Worm (Caenorhabditis elegans) whole organism, L4 larva: ENCODE results near the gene F47B7.4.
A peak's percentile ranks its signal among the peaks of the same experiment; 100 is the strongest.

ENCODE experiments used
- D1046.2 ChIP-seq: fragments of 200-800 bp; sonication (Bioruptor generic); IDR thresholded peaks from 2 replicates; pipeline ENCODE4 v1.3.6; 2022; ENCODE audit warnings: missing genetic modification characterization, missing compliant biosample characterization
- T20F7.1 ChIP-seq: fragments of 200-800 bp; sonication (Bioruptor generic); optimal IDR thresholded peaks from 2 replicates; lab custom pipeline; 2018; ENCODE audit warnings: mild to moderate bottlenecking, missing genetic modification characterization, missing compliant biosample characterization
- Y5F2A.4 ChIP-seq: fragments of 200-800 bp; sonication (Bioruptor generic); optimal IDR thresholded peaks from 2 replicates; lab custom pipeline; 2018; ENCODE audit warnings: mild to moderate bottlenecking, missing genetic modification characterization, missing compliant biosample characterization
- ZK337.2 ChIP-seq: fragments of 200-800 bp; sonication (Bioruptor generic); IDR thresholded peaks from 2 replicates; pipeline ENCODE4 v1.3.6; 2022; ENCODE audit warnings: missing genetic modification reagents, missing genetic modification characterization, missing compliant biosample characterization
- aha-1 ChIP-seq: fragments of 150-350 bp; peaks from one replicate; lab custom pipeline; 2014; ENCODE audit warnings: missing biosample characterization, missing genetic modification characterization
- arid-1 ChIP-seq: fragments of 200-800 bp; sonication (Bioruptor generic); conservative IDR thresholded peaks from 2 replicates; pipeline ENCODE4 v1.3.6; 2022; ENCODE audit warnings: missing genetic modification reagents, missing genetic modification characterization, missing compliant biosample characterization
- ceh-20 ChIP-seq: fragments of 200-800 bp; sonication (Bioruptor generic); IDR thresholded peaks from 2 replicates; pipeline ENCODE4 v1.3.6; 2022; ENCODE audit warnings: missing genetic modification reagents, missing genetic modification characterization, missing compliant biosample characterization
- ceh-28 ChIP-seq: fragments of 150-350 bp; optimal IDR thresholded peaks from 2 replicates; lab custom pipeline; 2014; ENCODE audit warnings: missing biosample characterization, missing genetic modification reagents, missing genetic modification characterization
- ceh-44 ChIP-seq: fragments of 200-800 bp; sonication (Bioruptor generic); IDR thresholded peaks from 2 replicates; pipeline ENCODE4 v1.3.6; 2022; ENCODE audit warnings: missing genetic modification reagents, missing genetic modification characterization, missing compliant biosample characterization
- dmd-8 ChIP-seq: fragments of 200-800 bp; sonication (Bioruptor generic); IDR thresholded peaks from 2 replicates; pipeline ENCODE4 v1.3.6; 2022; ENCODE audit warnings: missing genetic modification characterization, missing compliant biosample characterization
- dmd-9 ChIP-seq: fragments of 200-800 bp; sonication (Bioruptor generic); IDR thresholded peaks from 2 replicates; pipeline ENCODE4 v1.3.6; 2022; ENCODE audit warnings: missing genetic modification reagents, missing genetic modification characterization, missing compliant biosample characterization
- duxl-1 ChIP-seq: sonication (generic microtip); optimal IDR thresholded peaks from 2 replicates; lab custom pipeline; 2016; ENCODE audit warnings: mild to moderate bottlenecking, missing genetic modification characterization, moderate library complexity, missing compliant biosample characterization; ENCODE audit not compliant: poor library complexity
- egl-27 ChIP-seq: sonication (generic microtip); optimal IDR thresholded peaks from 3 replicates; lab custom pipeline; 2017; ENCODE audit warnings: missing biosample characterization, missing genetic modification reagents, missing genetic modification characterization
- fkh-10 ChIP-seq: fragments of 150-350 bp; optimal IDR thresholded peaks from 2 replicates; lab custom pipeline; 2014; ENCODE audit warnings: missing biosample characterization, missing genetic modification reagents, missing genetic modification characterization
- hmg-1.1 ChIP-seq: fragments of 200-800 bp; sonication (Bioruptor generic); IDR thresholded peaks from 2 replicates; pipeline ENCODE4 v1.3.6; 2022; ENCODE audit warnings: missing genetic modification reagents, missing genetic modification characterization, missing compliant biosample characterization
- lin-1 ChIP-seq: fragments of 200-800 bp; sonication (Bioruptor generic); IDR thresholded peaks from 2 replicates; pipeline ENCODE4 v1.3.6; 2022; ENCODE audit warnings: missing genetic modification reagents, missing genetic modification characterization, missing compliant biosample characterization
- lir-3 ChIP-seq: sonication (generic microtip); optimal IDR thresholded peaks from 2 replicates; lab custom pipeline; 2016; ENCODE audit warnings: mild to moderate bottlenecking, missing genetic modification characterization, missing compliant biosample characterization
- mdl-1 ChIP-seq, 2 experiments: fragments of 150-350 bp in 1 of 2; sonication (generic microtip) in 1 of 2; optimal IDR thresholded peaks; 2 replicates each; lab custom pipeline; 2014 to 2017; ENCODE audit warnings: missing biosample characterization in 2 of 2, missing genetic modification characterization in 2 of 2
- mdt-29 ChIP-seq: fragments of 200-800 bp; sonication (Bioruptor generic); IDR thresholded peaks from 2 replicates; pipeline ENCODE4 v1.3.6; 2022; ENCODE audit warnings: missing genetic modification reagents, missing genetic modification characterization, missing compliant biosample characterization
- mep-1 ChIP-seq: fragments of 150-350 bp; sonication (generic microtip); optimal IDR thresholded peaks from 3 replicates; lab custom pipeline; 2014; ENCODE audit warnings: missing biosample characterization, missing genetic modification characterization
- mxl-2 ChIP-seq: fragments of 200-800 bp; sonication (Bioruptor generic); conservative IDR thresholded peaks from 2 replicates; pipeline ENCODE4 v1.3.6; 2022; ENCODE audit warnings: missing genetic modification reagents, missing genetic modification characterization, missing compliant biosample characterization
- nhr-10 ChIP-seq: fragments of 150-350 bp; optimal IDR thresholded peaks from 2 replicates; lab custom pipeline; 2014; ENCODE audit warnings: missing biosample characterization, missing genetic modification characterization
- nhr-237 ChIP-seq: sonication (generic microtip); optimal IDR thresholded peaks from 2 replicates; lab custom pipeline; 2017; ENCODE audit warnings: missing biosample characterization, missing genetic modification characterization
- nhr-25 ChIP-seq: sonication (generic microtip); optimal IDR thresholded peaks from 2 replicates; lab custom pipeline; 2017; ENCODE audit warnings: missing genetic modification characterization, mild to moderate bottlenecking, missing compliant biosample characterization, antibody characterized with exemption, moderate library complexity, borderline replicate concordance; ENCODE audit not compliant: insufficient read depth
- nhr-42 ChIP-seq: fragments of 200-800 bp; sonication (Bioruptor generic); IDR thresholded peaks from 2 replicates; pipeline ENCODE4 v1.3.6; 2022; ENCODE audit warnings: missing genetic modification characterization, missing compliant biosample characterization
- rbr-2 ChIP-seq: sonication (generic microtip); optimal IDR thresholded peaks from 2 replicates; lab custom pipeline; 2016; ENCODE audit warnings: missing genotype, missing genetic modification characterization, missing compliant biosample characterization
- sdz-12 ChIP-seq: fragments of 200-800 bp; sonication (Bioruptor generic); optimal IDR thresholded peaks from 2 replicates; lab custom pipeline; 2018; ENCODE audit warnings: mild to moderate bottlenecking, missing genetic modification characterization, missing compliant biosample characterization
- set-16 ChIP-seq: fragments of 200-800 bp; sonication (Bioruptor generic); IDR thresholded peaks from 2 replicates; pipeline ENCODE4 v1.3.6; 2022; ENCODE audit warnings: missing genetic modification reagents, missing genetic modification characterization, missing compliant biosample characterization
- snpc-4 ChIP-seq: fragments of 150-350 bp; optimal IDR thresholded peaks from 2 replicates; lab custom pipeline; 2014; ENCODE audit warnings: missing biosample characterization, missing genetic modification characterization
- tag-97 ChIP-seq: fragments of 200-800 bp; sonication (Bioruptor generic); IDR thresholded peaks from 2 replicates; pipeline ENCODE4 v1.3.6; 2022; ENCODE audit warnings: missing genetic modification characterization, missing compliant biosample characterization
- unc-39 ChIP-seq: sonication (generic microtip); optimal IDR thresholded peaks from 2 replicates; lab custom pipeline; 2017; ENCODE audit warnings: missing biosample characterization, missing genetic modification characterization
- ztf-7 ChIP-seq: fragments of 150-350 bp; optimal IDR thresholded peaks from 2 replicates; lab custom pipeline; 2014; ENCODE audit warnings: missing biosample characterization, missing genetic modification characterization

Gene F47B7.4

ce11 chrX:3803314-3803713, 36.9 kb upstream of the F47B7.4 start, which contains the start of gene F35A5.8 (continued):
- no peak for TF ChIP-seq D1046.2 (GFP tag; lab: Robert Waterston, UW)
- TF ChIP-seq nhr-237: no peak
- TF ChIP-seq nhr-10 (tag; lab: Kevin White, UChicago): no peak

- TF ChIP-seq hmg-1.1 (GFP tag; lab: Robert Waterston, UW): peak; percentile 61
- TF ChIP-seq fkh-10 (GFP tag; lab: Kevin White, UChicago): peak; percentile 3
- TF ChIP-seq set-16 (GFP tag; lab: Robert Waterston, UW): peak; percentile 42
- peak; percentile 24 for TF ChIP-seq rbr-2 (tag; lab: Kevin White, UChicago)
- TF ChIP-seq mep-1 (tag; lab: Kevin White, UChicago): peak; percentile 31
- TF ChIP-seq T20F7.1: no peak
- peak; percentile 95 for TF ChIP-seq aha-1 (tag; lab: Kevin White, UChicago)
- no peak for TF ChIP-seq lir-3
- no peak for TF ChIP-seq tag-97 (GFP tag; lab: Robert Waterston, UW)
- TF ChIP-seq ceh-20 (GFP tag; lab: Robert Waterston, UW): peak; percentile 70
These were observed 36.3 kb upstream of the F47B7.4 start for ce11 chrX:3802743-3803142.

ce11 chrX:3798288-3798687, 31.8 kb upstream of the F47B7.4 start:
- TF ChIP-seq dmd-8 (GFP tag; lab: Robert Waterston, UW) (no peak), sdz-12 (GFP tag; lab: Kevin White, UChicago) (no peak), set-16 (GFP tag; lab: Robert Waterston, UW) (peak; percentile 64), lin-1 (GFP tag; lab: Robert Waterston, UW) (no peak), egl-27 (tag; lab: Kevin White, UChicago) (no peak), arid-1 (no peak), dmd-9 (GFP tag; lab: Robert Waterston, UW) (no peak), ceh-28 (tag; lab: Kevin White, UChicago) (no peak)
- TF ChIP-seq, all 104 proteins: peak for 1

ce11 chrX:3797882-3798281, 31.4 kb upstream of the F47B7.4 start, which contains the start of gene abu-10:
Gene abu-10 (plus strand): TSS chrX:3798182.
- TF ChIP-seq nhr-237 (no peak), nhr-10 (tag; lab: Kevin White, UChicago) (no peak)

- TF ChIP-seq nhr-42 (GFP tag; lab: Robert Waterston, UW) (no peak), sdz-12 (GFP tag; lab: Kevin White, UChicago) (no peak), mxl-2 (GFP tag; lab: Robert Waterston, UW) (no peak), mdt-29 (GFP tag; lab: Robert Waterston, UW) (no peak), duxl-1 (tag; lab: Kevin White, UChicago) (no peak), nhr-25 (tag; lab: Kevin White, UChicago) (no peak), mdl-1 (tag; optimal IDR thresholded peaks at IDR 0.05; lab: Kevin White, UChicago) (no peak), snpc-4 (tag; lab: Kevin White, UChicago) (no peak), Y5F2A.4 (GFP tag; lab: Kevin White, UChicago) (no peak), aha-1 (tag; lab: Kevin White, UChicago) (no peak), tag-97 (GFP tag; lab: Robert Waterston, UW) (no peak), ZK337.2 (GFP tag; lab: Robert Waterston, UW) (no peak), ceh-44 (GFP tag; lab: Robert Waterston, UW) (no peak), unc-39 (tag; lab: Kevin White, UChicago) (no peak), ztf-7 (tag; lab: Kevin White, UChicago) (no peak)
These were observed 29.2 kb upstream of the F47B7.4 start, which contains the start of gene F35A5.5 for ce11 chrX:3795642-3796041. Gene F35A5.5 (minus strand): TSS chrX:3795742.
